Fruit fly (Drosophila melanogaster): ENCODE data around the gene E23.
A peak's percentile ranks its signal among the peaks of the same experiment; 100 is the strongest.

E23 gene

DNA sequence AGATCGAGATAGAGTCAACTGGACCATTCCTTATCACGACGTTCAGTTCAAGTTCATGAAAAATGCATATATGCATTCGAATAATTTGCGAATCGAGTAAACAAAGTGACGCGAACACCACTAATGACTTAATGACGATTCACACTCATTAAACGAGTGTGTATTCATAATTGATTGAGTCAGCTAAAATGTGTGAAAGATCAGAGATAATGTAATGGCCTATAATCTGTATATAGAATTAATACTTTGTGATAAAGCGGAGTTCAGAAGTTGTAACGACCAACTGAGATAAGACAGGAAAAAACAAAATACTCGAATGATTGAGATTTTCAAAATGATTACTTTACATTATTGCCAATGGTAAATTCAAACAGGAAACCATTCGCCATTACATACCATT is 15.2 kb upstream of the E23 start:
- TF ChIP-seq EcR (GFP tag; optimal IDR thresholded peaks at IDR 0.05), result peak; percentile 42
- TF ChIP-seq CG14655 (GFP tag; optimal IDR thresholded peaks at IDR 0.05), result no peak

DNA sequence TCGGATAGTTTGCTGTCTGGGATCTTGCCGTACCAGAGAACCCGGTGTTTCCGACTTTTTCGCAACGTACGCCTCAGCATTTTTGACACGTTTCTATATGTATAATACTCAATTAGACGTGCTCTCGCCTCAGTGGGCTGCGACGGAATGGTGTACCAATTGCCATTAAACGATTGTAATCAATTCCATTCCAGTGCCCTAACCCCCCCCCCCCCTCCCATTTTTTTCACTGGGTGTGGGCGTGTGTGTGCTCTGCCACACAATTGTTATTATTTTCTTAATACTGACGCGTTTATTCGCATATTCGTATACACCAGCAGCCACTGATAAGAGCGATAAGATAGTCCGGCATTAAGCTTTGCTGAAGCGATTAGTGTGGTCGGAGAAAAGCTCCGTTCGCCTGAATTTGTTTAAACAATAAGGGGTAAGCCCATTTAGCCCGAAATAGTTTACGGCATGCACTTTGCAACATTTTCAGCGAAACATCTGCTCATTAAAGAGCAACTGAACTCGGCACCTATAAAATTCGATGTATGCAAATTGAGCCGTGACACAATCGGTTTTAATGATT is 14.5 kb upstream of the E23 start:
- TF ChIP-seq CG12605 (GFP tag; IDR thresholded peaks at IDR 0.05) (no peak), Ets98B (GFP tag; IDR thresholded peaks at IDR 0.05) (no peak), rn (GFP tag; IDR thresholded peaks at IDR 0.05) (no peak), CG15710 (tag; optimal IDR thresholded peaks at IDR 0.05) (no peak), CG8301 (tag; optimal IDR thresholded peaks at IDR 0.05) (no peak), CG32121 (GFP tag; IDR thresholded peaks at IDR 0.05) (no peak), Snoo (tag; optimal IDR thresholded peaks at IDR 0.05) (no peak), CG4496 (GFP tag; IDR thresholded peaks at IDR 0.05) (no peak), EcR (GFP tag; optimal IDR thresholded peaks at IDR 0.05) (no peak), CG9948 (tag; optimal IDR thresholded peaks at IDR 0.05) (no peak), CG13204 (GFP tag; optimal IDR thresholded peaks at IDR 0.05) (no peak), CG34367 (tag; optimal IDR thresholded peaks at IDR 0.05) (no peak), CG8159 (tag; optimal IDR thresholded peaks at IDR 0.05) (no peak), fd96Ca (GFP tag; IDR thresholded peaks at IDR 0.05) (no peak), CG14655 (GFP tag; optimal IDR thresholded peaks at IDR 0.05) (no peak)

dm6 chr2L:3368425-3368824 is 13.8 kb upstream of the E23 start:
- TF ChIP-seq Snoo (tag; optimal IDR thresholded peaks at IDR 0.05), result no peak
- TF ChIP-seq CG15710 (tag; optimal IDR thresholded peaks at IDR 0.05), result no peak
- no peak for TF ChIP-seq CG17806 (tag; optimal IDR thresholded peaks at IDR 0.05)
- TF ChIP-seq CG34367 (tag; optimal IDR thresholded peaks at IDR 0.05), result no peak
- no peak for TF ChIP-seq CG10348 (GFP tag; IDR thresholded peaks at IDR 0.05)
- no peak for TF ChIP-seq rn (GFP tag; IDR thresholded peaks at IDR 0.05)
- no peak for TF ChIP-seq CG32121 (GFP tag; IDR thresholded peaks at IDR 0.05)
- no peak for TF ChIP-seq CG12605 (GFP tag; IDR thresholded peaks at IDR 0.05)
- TF ChIP-seq D1 (tag; optimal IDR thresholded peaks at IDR 0.05), result no peak
- no peak for TF ChIP-seq EcR (GFP tag; optimal IDR thresholded peaks at IDR 0.05)
- no peak for TF ChIP-seq Ets98B (GFP tag; IDR thresholded peaks at IDR 0.05)
- TF ChIP-seq CG8159 (tag; optimal IDR thresholded peaks at IDR 0.05), result no peak
- no peak for TF ChIP-seq Pif1B (GFP tag; optimal IDR thresholded peaks at IDR 0.05)
- TF ChIP-seq gl (tag; optimal IDR thresholded peaks at IDR 0.05), result no peak
- no peak for TF ChIP-seq CG8301 (tag; optimal IDR thresholded peaks at IDR 0.05)
- no peak for TF ChIP-seq CG4496 (GFP tag; IDR thresholded peaks at IDR 0.05)
- TF ChIP-seq fd96Ca (GFP tag; IDR thresholded peaks at IDR 0.05), result no peak
- no peak for TF ChIP-seq CG14655 (GFP tag; optimal IDR thresholded peaks at IDR 0.05)
- no peak for TF ChIP-seq CG9948 (tag; optimal IDR thresholded peaks at IDR 0.05)
- no peak for TF ChIP-seq CG13204 (GFP tag; optimal IDR thresholded peaks at IDR 0.05)

- no peak for TF ChIP-seq CG13204 (GFP tag; optimal IDR thresholded peaks at IDR 0.05)
- TF ChIP-seq gl (tag; optimal IDR thresholded peaks at IDR 0.05), result no peak
- TF ChIP-seq rn (GFP tag; IDR thresholded peaks at IDR 0.05), result no peak
- TF ChIP-seq Pif1A (GFP tag; optimal IDR thresholded peaks at IDR 0.05), result no peak
- TF ChIP-seq CG9948 (tag; optimal IDR thresholded peaks at IDR 0.05), result no peak
- no peak for TF ChIP-seq Pif1B (GFP tag; optimal IDR thresholded peaks at IDR 0.05)
- no peak for TF ChIP-seq EcR (GFP tag; optimal IDR thresholded peaks at IDR 0.05)
- no peak for TF ChIP-seq CG10348 (GFP tag; IDR thresholded peaks at IDR 0.05)
- TF ChIP-seq D1 (tag; optimal IDR thresholded peaks at IDR 0.05), result no peak
- no peak for TF ChIP-seq CG34367 (tag; optimal IDR thresholded peaks at IDR 0.05)
- TF ChIP-seq Snoo (tag; optimal IDR thresholded peaks at IDR 0.05), result no peak
- no peak for TF ChIP-seq CG17806 (tag; optimal IDR thresholded peaks at IDR 0.05)
- no peak for TF ChIP-seq CG32121 (GFP tag; IDR thresholded peaks at IDR 0.05)
Observed at dm6 chr2L:3366043-3366679, 11.5 kb upstream of the E23 start.

DNA sequence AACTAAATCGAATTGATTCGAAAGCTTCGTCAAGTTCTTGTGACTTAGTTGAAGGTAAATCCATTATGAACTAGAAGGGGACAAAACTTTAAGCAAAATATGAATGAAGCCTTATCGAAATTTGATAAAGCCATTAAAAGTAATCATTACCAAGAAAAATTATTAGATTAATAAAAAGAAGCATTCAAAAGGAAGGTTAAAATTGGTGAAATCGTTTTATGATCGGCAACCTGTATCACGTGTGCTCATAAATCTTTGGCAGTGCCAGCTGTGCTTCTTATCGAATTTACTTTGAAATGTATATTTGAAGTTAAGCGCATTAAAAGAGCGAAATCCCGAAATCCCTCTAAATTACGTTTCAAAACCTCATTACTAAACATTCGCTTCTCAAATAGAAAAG is 7.2 kb upstream of the E23 start:
- TF ChIP-seq CG8159 (tag; optimal IDR thresholded peaks at IDR 0.05), result no peak

DNA sequence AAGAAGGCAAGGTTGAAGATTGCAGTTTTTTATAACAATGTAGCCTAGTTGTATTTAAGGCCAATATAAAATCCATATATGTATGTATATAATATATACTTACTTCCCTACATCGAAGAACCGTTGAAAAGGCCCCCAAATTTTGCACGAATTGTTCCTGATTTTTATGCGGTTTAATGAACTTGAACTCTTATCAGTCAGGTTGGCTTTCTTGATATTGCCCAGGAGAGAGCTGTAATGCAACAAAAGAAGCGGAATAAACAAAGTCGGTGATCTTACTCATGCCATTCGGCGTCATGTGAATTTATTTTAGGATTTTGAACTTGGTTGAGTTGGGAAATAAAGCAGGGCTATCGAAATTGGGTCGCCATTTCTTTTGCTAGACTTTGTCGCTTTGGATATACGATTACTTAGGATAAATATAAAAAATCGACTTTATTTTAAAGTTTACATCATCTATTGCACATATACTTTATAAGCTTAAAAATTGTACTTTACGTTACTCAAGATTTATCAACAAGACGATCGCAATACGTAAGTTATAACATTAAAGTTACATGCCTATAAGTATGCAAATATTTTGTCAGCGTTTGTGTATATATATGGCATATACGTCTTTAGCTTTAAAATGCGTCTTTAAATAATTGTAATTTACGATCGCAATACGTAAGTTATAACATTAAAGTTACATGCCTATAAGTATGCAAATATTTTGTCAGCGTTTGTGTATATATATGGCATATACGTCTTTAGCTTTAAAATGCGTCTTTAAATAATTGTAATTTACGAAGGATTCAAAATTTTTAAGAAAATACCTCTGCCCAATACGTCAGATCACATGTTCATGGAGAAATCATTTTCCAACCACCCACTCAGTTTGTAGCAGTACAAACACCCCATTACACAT is 2.4 kb upstream of the E23 start, which contains the start of gene CG8838:
TSS of gene CG8838 (plus strand) at position 857 of the 907 bp plus-strand sequence.
- no peak for TF ChIP-seq CG17806 (tag; optimal IDR thresholded peaks at IDR 0.05)
- no peak for TF ChIP-seq gl (tag; optimal IDR thresholded peaks at IDR 0.05)
- no peak for TF ChIP-seq CG15710 (tag; optimal IDR thresholded peaks at IDR 0.05)
- no peak for TF ChIP-seq CG8159 (tag; optimal IDR thresholded peaks at IDR 0.05)
- no peak for TF ChIP-seq CG10348 (GFP tag; IDR thresholded peaks at IDR 0.05)
- no peak for TF ChIP-seq Pif1A (GFP tag; optimal IDR thresholded peaks at IDR 0.05)
- no peak for TF ChIP-seq Snoo (tag; optimal IDR thresholded peaks at IDR 0.05)
- no peak for TF ChIP-seq CG8301 (tag; optimal IDR thresholded peaks at IDR 0.05)
- TF ChIP-seq CG14655 (GFP tag; optimal IDR thresholded peaks at IDR 0.05), result no peak
- no peak for TF ChIP-seq Ets98B (GFP tag; IDR thresholded peaks at IDR 0.05)
- TF ChIP-seq fd96Ca (GFP tag; IDR thresholded peaks at IDR 0.05), result no peak
- TF ChIP-seq CG13204 (GFP tag; optimal IDR thresholded peaks at IDR 0.05), result no peak
- TF ChIP-seq CG12605 (GFP tag; IDR thresholded peaks at IDR 0.05), result no peak
- no peak for TF ChIP-seq CG4496 (GFP tag; IDR thresholded peaks at IDR 0.05)
- TF ChIP-seq Pif1B (GFP tag; optimal IDR thresholded peaks at IDR 0.05), result no peak
- TF ChIP-seq CG9948 (tag; optimal IDR thresholded peaks at IDR 0.05), result no peak

All from whole organism, pupa.